Worm (Caenorhabditis elegans) whole organism, mixed stage, embryonic: ENCODE results near the gene lmtr-3.

Experiments
- M03D4.4 ChIP-seq: sonication (generic microtip); optimal IDR thresholded peaks from 2 replicates; lab custom pipeline; 2017; ENCODE audit warnings: mild to moderate bottlenecking, missing genetic modification characterization, missing compliant biosample characterization
- bed-3 ChIP-seq: fragments of 200-800 bp; sonication (Bioruptor generic); optimal IDR thresholded peaks from 3 replicates; lab custom pipeline; 2018; ENCODE audit warnings: mild to moderate bottlenecking, missing genetic modification characterization, moderate library complexity, missing compliant biosample characterization
- blmp-1 ChIP-seq: fragments of 150-350 bp; optimal IDR thresholded peaks from 2 replicates; lab custom pipeline; 2014; ENCODE audit warnings: missing biosample characterization, missing genetic modification characterization
- drap-1 ChIP-seq: fragments of 200-800 bp; sonication (Bioruptor generic); optimal IDR thresholded peaks from 3 replicates; lab custom pipeline; 2018; ENCODE audit warnings: mild to moderate bottlenecking, missing genetic modification characterization, missing compliant biosample characterization
- elt-3 ChIP-seq: fragments of 150-350 bp; optimal IDR thresholded peaks from 2 replicates; lab custom pipeline; 2014; ENCODE audit warnings: missing biosample characterization, missing genetic modification characterization
- mab-5 ChIP-seq: fragments of 150-350 bp; optimal IDR thresholded peaks from 2 replicates; lab custom pipeline; 2014; ENCODE audit warnings: missing biosample characterization, missing genetic modification characterization
- mep-1 ChIP-seq: fragments of 150-350 bp; optimal IDR thresholded peaks from 2 replicates; lab custom pipeline; 2017; ENCODE audit warnings: missing biosample characterization, missing genetic modification reagents, missing genetic modification characterization, inconsistent platforms
- nhr-12 ChIP-seq: fragments of 150-350 bp; optimal IDR thresholded peaks from 2 replicates; lab custom pipeline; 2014; ENCODE audit warnings: missing biosample characterization, missing genetic modification characterization
- pha-4 ChIP-seq: fragments of 150-350 bp; optimal IDR thresholded peaks from 2 replicates; lab custom pipeline; 2018; ENCODE audit warnings: missing biosample characterization, missing genetic modification reagents, missing genetic modification characterization
- zip-8 ChIP-seq: fragments of 150-350 bp; optimal IDR thresholded peaks from 2 replicates; lab custom pipeline; 2014; ENCODE audit warnings: missing biosample characterization, missing genetic modification characterization
- ztf-11 ChIP-seq: fragments of 150-350 bp; optimal IDR thresholded peaks from 2 replicates; lab custom pipeline; 2014; ENCODE audit warnings: missing biosample characterization, missing genetic modification characterization

- TF ChIP-seq nhr-12 (tag; lab: Kevin White, UChicago) = no peak
- no peak for TF ChIP-seq zip-8 (tag; lab: Kevin White, UChicago)
- peak; percentile 3 for TF ChIP-seq pha-4 (tag; lab: Kevin White, UChicago)
- TF ChIP-seq mab-5 (tag; lab: Kevin White, UChicago) = no peak
- no peak for TF ChIP-seq elt-3
- TF ChIP-seq bed-3 (GFP tag; lab: Kevin White, UChicago) = no peak
- no peak for TF ChIP-seq blmp-1 (tag; lab: Kevin White, UChicago)
- no peak for TF ChIP-seq drap-1 (GFP tag; lab: Kevin White, UChicago)
- no peak for TF ChIP-seq mep-1 (tag; lab: Kevin White, UChicago)
- no peak for TF ChIP-seq ztf-11 (tag; lab: Kevin White, UChicago)
- no peak for TF ChIP-seq M03D4.4 (tag; lab: Kevin White, UChicago)
Observed at ce11 chrV:11074448-11074847, 49.5 kb upstream of the lmtr-3 start, which contains the start of gene act-3.
